Worm (Caenorhabditis elegans): ENCODE data around the gene melo-3.

ce11 chrV:15083659-15084058 lies 47.0 kb upstream of the melo-3 start:
- no peak for TF ChIP-seq ref-1 (GFP tag; conservative IDR thresholded peaks at IDR 0.05)
- no peak for TF ChIP-seq flt-1 (GFP tag; IDR thresholded peaks at IDR 0.05)
- no peak for TF ChIP-seq ztf-23 (GFP tag; IDR thresholded peaks at IDR 0.05)
- TF ChIP-seq cog-1 (tag; optimal IDR thresholded peaks at IDR 0.05), result no peak
- no peak for TF ChIP-seq klf-2 (GFP tag; conservative IDR thresholded peaks at IDR 0.05)

Data from whole organism, midembryonic.